Fruit fly (Drosophila melanogaster): ENCODE measurements around the gene vls.
A peak's percentile ranks its signal among the peaks of the same experiment; 100 is the strongest.

The vls gene

DNA sequence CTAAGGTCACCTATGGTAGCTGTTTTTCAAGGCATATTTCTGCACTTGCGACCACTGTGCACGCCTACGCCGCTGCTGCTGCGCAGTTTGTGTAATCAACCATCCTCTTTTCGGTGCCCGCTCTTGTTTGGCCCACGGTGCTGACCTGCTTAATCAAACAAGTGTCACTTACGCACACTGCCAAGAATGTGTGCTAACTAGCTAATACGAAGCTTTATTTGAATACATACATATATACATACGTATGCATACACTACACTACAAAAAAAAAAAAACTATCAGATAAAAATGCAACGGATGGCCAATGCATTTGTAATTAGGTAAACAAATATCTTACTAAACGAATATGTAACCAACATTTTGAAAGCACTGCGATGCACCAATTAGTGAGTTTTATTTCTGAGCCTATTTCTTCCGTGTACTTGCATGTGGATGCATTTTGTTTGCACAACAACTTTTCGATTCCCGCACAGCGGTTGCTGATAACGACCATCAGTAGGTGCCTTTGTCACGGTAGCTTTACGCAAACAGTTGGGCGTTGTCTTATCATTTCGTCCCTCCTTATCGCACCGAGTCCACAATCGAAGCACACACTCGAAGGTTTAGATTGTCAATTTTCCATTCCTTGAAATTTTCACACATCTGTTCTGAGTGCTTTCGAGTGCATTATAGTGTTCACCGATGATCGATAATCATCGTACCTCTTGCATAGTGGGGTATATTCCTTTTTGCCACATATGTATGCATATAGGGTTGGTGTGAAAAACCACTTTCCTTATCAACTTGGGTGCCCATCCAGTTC is 21.0 kb upstream of the vls start (continued):
- TF ChIP-seq nerfin-1 (tag; optimal IDR thresholded peaks at IDR 0.05): peak; percentile 77
- peak; percentile 20 for TF ChIP-seq gro (GFP tag; optimal IDR thresholded peaks at IDR 0.05)
- TF ChIP-seq pnt (GFP tag; optimal IDR thresholded peaks at IDR 0.05): peak; percentile 80
- TF ChIP-seq E2f1 (GFP tag; IDR thresholded peaks at IDR 0.05): peak; percentile 78
- TF ChIP-seq tna (GFP tag; IDR thresholded peaks at IDR 0.05; ENCODE audit: partially characterized antibody): peak; percentile 8
- peak; percentile 64 for TF ChIP-seq maf-S (GFP tag; optimal IDR thresholded peaks at IDR 0.05)
- no peak for TF ChIP-seq CG7928 (GFP tag; optimal IDR thresholded peaks at IDR 0.05)
- TF ChIP-seq lilli (GFP tag; optimal IDR thresholded peaks at IDR 0.05): peak; percentile 80
- peak; percentile 48 for TF ChIP-seq TFAM (GFP tag; optimal IDR thresholded peaks at IDR 0.05)
- peak; percentile 74 for TF ChIP-seq tx (GFP tag; optimal IDR thresholded peaks at IDR 0.05)
- peak; percentile 51 for TF ChIP-seq CG1647 (GFP tag; optimal IDR thresholded peaks at IDR 0.05)
- peak; percentile 74 for TF ChIP-seq sob (GFP tag; IDR thresholded peaks at IDR 0.05)
- peak; percentile 67 for TF ChIP-seq CG4360 (GFP tag; IDR thresholded peaks at IDR 0.05)
- TF ChIP-seq CG1792 (GFP tag; optimal IDR thresholded peaks at IDR 0.05): peak; percentile 43
- TF ChIP-seq CG14965 (GFP tag; optimal IDR thresholded peaks at IDR 0.05; ENCODE audit: borderline replicate concordance): peak; percentile 32
- TF ChIP-seq Dfd (GFP tag; optimal IDR thresholded peaks at IDR 0.05): no peak
- TF ChIP-seq CG30020 (tag; optimal IDR thresholded peaks at IDR 0.05): no peak
- TF ChIP-seq vnd (GFP tag; IDR thresholded peaks at IDR 0.05; ENCODE audit: partially characterized antibody): peak; percentile 48; the same call in 2 of the 3 replicates
- no peak; the same call in 1 of the 2 replicates for TF ChIP-seq CG32767 (GFP tag; IDR thresholded peaks at IDR 0.05)
- peak; percentile 93 for TF ChIP-seq CG17359 (tag; optimal IDR thresholded peaks at IDR 0.05)
- peak; percentile 92 for TF ChIP-seq otp (GFP tag; IDR thresholded peaks at IDR 0.05)
- no peak for TF ChIP-seq fru (optimal IDR thresholded peaks at IDR 0.05)
- peak; percentile 77 for TF ChIP-seq CG18476 (GFP tag; optimal IDR thresholded peaks at IDR 0.05)
- peak; percentile 60 for TF ChIP-seq HLH54F (GFP tag; optimal IDR thresholded peaks at IDR 0.05)
- TF ChIP-seq Sin3A (optimal IDR thresholded peaks at IDR 0.05): no peak
- peak; percentile 71 for TF ChIP-seq zen (tag; optimal IDR thresholded peaks at IDR 0.05)
- TF ChIP-seq Vsx1 (GFP tag; optimal IDR thresholded peaks at IDR 0.05): peak; percentile 91
- peak; percentile 62 for TF ChIP-seq Hand (GFP tag; optimal IDR thresholded peaks at IDR 0.05)
- peak; percentile 72 for TF ChIP-seq CG33213 (GFP tag; optimal IDR thresholded peaks at IDR 0.05)
- peak; percentile 88 for TF ChIP-seq CG12236 (GFP tag; optimal IDR thresholded peaks at IDR 0.05)
- TF ChIP-seq Hr3 (GFP tag; optimal IDR thresholded peaks at IDR 0.05): peak; percentile 78
- TF ChIP-seq CG15269 (tag; optimal IDR thresholded peaks at IDR 0.05): peak; percentile 83
- TF ChIP-seq Hr51 (GFP tag; optimal IDR thresholded peaks at IDR 0.05): peak; percentile 70 to 87
- TF ChIP-seq wor (GFP tag; IDR thresholded peaks at IDR 0.05): peak; percentile 79
- peak; percentile 83; the same call in 1 of the 2 replicates for TF ChIP-seq chm (GFP tag; IDR thresholded peaks at IDR 0.05)
- peak; percentile 71 for TF ChIP-seq CG6854 (GFP tag; optimal IDR thresholded peaks at IDR 0.05)
- peak; percentile 85; the same call in 2 of the 3 replicates for TF ChIP-seq ken (GFP tag; IDR thresholded peaks at IDR 0.05)
- TF ChIP-seq CG2889 (GFP tag; IDR thresholded peaks at IDR 0.05): peak; percentile 69
- peak; percentile 89 for TF ChIP-seq Xrp1 (GFP tag; IDR thresholded peaks at IDR 0.05)
- peak; percentile 82 for TF ChIP-seq ase (GFP tag; IDR thresholded peaks at IDR 0.05)
- peak; percentile 64 for TF ChIP-seq ftz-f1 (GFP tag; optimal IDR thresholded peaks at IDR 0.05)
- peak; percentile 78 for TF ChIP-seq CG1024 (GFP tag; IDR thresholded peaks at IDR 0.05)
- TF ChIP-seq CG11247 (GFP tag; IDR thresholded peaks at IDR 0.05): peak; percentile 63; the same call in 1 of the 2 replicates
- peak; percentile 99 for TF ChIP-seq sr (GFP tag; IDR thresholded peaks at IDR 0.05)
- TF ChIP-seq usp (GFP tag; optimal IDR thresholded peaks at IDR 0.05): no peak
- peak; percentile 23 for TF ChIP-seq Ets97D (GFP tag; optimal IDR thresholded peaks at IDR 0.05)
- peak; percentile 83 for TF ChIP-seq crol (GFP tag; IDR thresholded peaks at IDR 0.05)
- peak; percentile 35 for TF ChIP-seq CG10274 (GFP tag; optimal IDR thresholded peaks at IDR 0.05)
- TF ChIP-seq slbo (GFP tag; IDR thresholded peaks at IDR 0.05): peak; percentile 73
- peak; percentile 69 for TF ChIP-seq CG34376 (GFP tag; optimal IDR thresholded peaks at IDR 0.05)

Measured in whole organism, embryonic.